Worm (Caenorhabditis elegans) whole organism, L4/young adult: ENCODE results near the gene ocr-1.

ENCODE experiments used
- dao-5 ChIP-seq: sonication (generic microtip); optimal IDR thresholded peaks from 2 replicates; lab custom pipeline; 2016; ENCODE audit warnings: missing genotype, missing genetic modification characterization, moderate library complexity, missing compliant biosample characterization
- him-1 ChIP-seq: sonication (generic microtip); optimal IDR thresholded peaks from 2 replicates; lab custom pipeline; 2016; ENCODE audit warnings: missing genotype, missing genetic modification reagents, missing genetic modification characterization, missing compliant biosample characterization

ce11 chrV:10813425-10814156 lies 49.4 kb downstream of the ocr-1 start, which contains the start of the genes C29A12.1 and lig-1:
- no peak for TF ChIP-seq dao-5 (tag; lab: Kevin White, UChicago)
- no peak for TF ChIP-seq him-1
